Worm (Caenorhabditis elegans): ENCODE measurements around the gene cnk-1.

ce11 chrIII:10285623-10286022, 14.6 kb downstream of the cnk-1 start, which contains the start of gene K10G9.2:
- TF ChIP-seq mxl-1 (tag; optimal IDR thresholded peaks at IDR 0.05) (no peak), unc-62 (GFP tag; optimal IDR thresholded peaks at IDR 0.05) (no peak), fkh-3 (tag; optimal IDR thresholded peaks at IDR 0.05) (no peak), ztf-6 (GFP tag; IDR thresholded peaks at IDR 0.05) (no peak), nfyb-1 (GFP tag; IDR thresholded peaks at IDR 0.05) (no peak)

Data from whole organism, young adult.